Worm (Caenorhabditis elegans) whole organism, young adult: ENCODE results near the gene czw-1.
A peak's percentile ranks its signal among the peaks of the same experiment; 100 is the strongest.
"Not testable (repeated sequence)": the region's sequence is repeated elsewhere in the genome, so short reads cannot be mapped to it uniquely, and the experiment has no call there.

Experiments used
- C06A6.2 ChIP-seq: fragments of 200-800 bp; sonication (Bioruptor generic); conservative IDR thresholded peaks from 2 replicates; pipeline ENCODE4 v1.3.6; 2022; ENCODE audit warnings: missing genetic modification characterization, missing compliant biosample characterization
- C17E4.6 ChIP-seq: fragments of 200-800 bp; sonication (Bioruptor generic); IDR thresholded peaks from 2 replicates; pipeline ENCODE4 v1.3.6; 2022; ENCODE audit warnings: missing genetic modification reagents, missing genetic modification characterization, missing compliant biosample characterization
- D2030.7 ChIP-seq: fragments of 200-800 bp; sonication (Bioruptor generic); IDR thresholded peaks from 2 replicates; pipeline ENCODE4 v1.3.6; 2022; ENCODE audit warnings: missing genetic modification reagents, missing genetic modification characterization, missing compliant biosample characterization
- F33H1.4 ChIP-seq: fragments of 200-800 bp; sonication (Bioruptor generic); IDR thresholded peaks from 2 replicates; pipeline ENCODE4 v1.3.6; 2022; ENCODE audit warnings: missing genetic modification reagents, missing genetic modification characterization, missing compliant biosample characterization
- F37B4.10 ChIP-seq: fragments of 200-800 bp; sonication (Bioruptor generic); IDR thresholded peaks from 2 replicates; pipeline ENCODE4 v1.3.6; 2022; ENCODE audit warnings: missing genetic modification characterization, missing compliant biosample characterization
- F49E8.2 ChIP-seq: sonication (generic microtip); optimal IDR thresholded peaks from 3 replicates; lab custom pipeline; 2017; ENCODE audit warnings: missing genetic modification characterization, mild to moderate bottlenecking, missing compliant biosample characterization, antibody characterized with exemption, moderate library complexity; ENCODE audit not compliant: insufficient read depth
- Y53F4B.3 ChIP-seq: fragments of 200-800 bp; sonication (Bioruptor generic); IDR thresholded peaks from 2 replicates; pipeline ENCODE4 v1.3.6; 2022; ENCODE audit warnings: missing genetic modification reagents, missing genetic modification characterization, missing compliant biosample characterization
- Y53G8AR.9 ChIP-seq: fragments of 200-800 bp; sonication (Bioruptor generic); conservative IDR thresholded peaks from 2 replicates; pipeline ENCODE4 v1.3.6; 2022; ENCODE audit warnings: missing genetic modification reagents, missing genetic modification characterization, missing compliant biosample characterization
- Y67H2A.10 ChIP-seq: fragments of 200-800 bp; sonication (Bioruptor generic); conservative IDR thresholded peaks from 2 replicates; pipeline ENCODE4 v1.3.6; 2022; ENCODE audit warnings: missing genetic modification reagents, missing genetic modification characterization, missing compliant biosample characterization
- ZK185.1 ChIP-seq: sonication (generic microtip); optimal IDR thresholded peaks from 2 replicates; lab custom pipeline; 2016; ENCODE audit warnings: mild to moderate bottlenecking, missing genetic modification characterization, missing compliant biosample characterization; ENCODE audit not compliant: poor library complexity, severe bottlenecking
- aptf-2 ChIP-seq: fragments of 200-800 bp; sonication (Bioruptor generic); conservative IDR thresholded peaks from 2 replicates; pipeline ENCODE4 v1.3.6; 2022; ENCODE audit warnings: missing genetic modification reagents, missing genetic modification characterization, missing compliant biosample characterization
- athp-1 ChIP-seq: sonication (generic microtip); optimal IDR thresholded peaks from 2 replicates; lab custom pipeline; 2017; ENCODE audit warnings: mild to moderate bottlenecking, missing genetic modification characterization, missing compliant biosample characterization
- attf-3 ChIP-seq: fragments of 200-800 bp; sonication (Bioruptor generic); conservative IDR thresholded peaks from 2 replicates; pipeline ENCODE4 v1.3.6; 2022; ENCODE audit warnings: missing genetic modification reagents, missing genetic modification characterization, missing compliant biosample characterization
- attf-5 ChIP-seq: fragments of 200-800 bp; sonication (Bioruptor generic); optimal IDR thresholded peaks from 2 replicates; lab custom pipeline; 2018; ENCODE audit warnings: mild to moderate bottlenecking, missing genetic modification characterization, missing compliant biosample characterization
- bed-2 ChIP-seq: fragments of 200-800 bp; sonication (Bioruptor generic); IDR thresholded peaks from 2 replicates; pipeline ENCODE4 v1.3.6; 2022; ENCODE audit warnings: missing genetic modification reagents, missing genetic modification characterization, missing compliant biosample characterization
- cebp-1 ChIP-seq, 2 experiments: fragments of 200-800 bp in 1 of 2; sonication (Bioruptor generic) in 1 of 2; sonication (generic microtip) in 1 of 2; IDR thresholded peaks in 1 of 2; optimal IDR thresholded peaks in 1 of 2; 2 replicates each; pipeline versions ENCODE4 v1.3.6 to Lab custom; 2017 to 2022; ENCODE audit warnings: missing compliant biosample characterization in 2 of 2, missing genetic modification characterization in 2 of 2, mild to moderate bottlenecking in 1 of 2, missing genetic modification reagents in 1 of 2, moderate library complexity in 1 of 2
- ceh-100 ChIP-seq: fragments of 200-800 bp; sonication (Bioruptor generic); IDR thresholded peaks from 2 replicates; pipeline ENCODE4 v1.3.6; 2022; ENCODE audit warnings: missing genetic modification reagents, missing genetic modification characterization, missing compliant biosample characterization
- ceh-27 ChIP-seq: fragments of 200-800 bp; sonication (Bioruptor generic); optimal IDR thresholded peaks from 2 replicates; lab custom pipeline; 2018; ENCODE audit warnings: mild to moderate bottlenecking, missing genetic modification characterization, moderate library complexity, missing compliant biosample characterization
- ceh-40 ChIP-seq: fragments of 200-800 bp; sonication (Bioruptor generic); IDR thresholded peaks from 2 replicates; pipeline ENCODE4 v1.3.6; 2022; ENCODE audit warnings: missing genetic modification characterization, missing compliant biosample characterization
- dox-1 ChIP-seq: fragments of 200-800 bp; sonication (Bioruptor generic); IDR thresholded peaks from 2 replicates; pipeline ENCODE4 v1.3.6; 2022; ENCODE audit warnings: missing genetic modification reagents, missing genetic modification characterization, missing compliant biosample characterization
- efl-1 ChIP-seq: fragments of 150-350 bp; optimal IDR thresholded peaks from 2 replicates; lab custom pipeline; 2014; ENCODE audit warnings: missing biosample characterization, missing genetic modification reagents, missing genetic modification characterization
- egl-44 ChIP-seq: fragments of 200-800 bp; sonication (Bioruptor generic); IDR thresholded peaks from 2 replicates; pipeline ENCODE4 v1.3.6; 2022; ENCODE audit warnings: missing genetic modification reagents, missing genetic modification characterization, missing compliant biosample characterization
- egrh-3 ChIP-seq: fragments of 200-800 bp; sonication (Bioruptor generic); IDR thresholded peaks from 2 replicates; pipeline ENCODE4 v1.3.6; 2022; ENCODE audit warnings: missing genetic modification reagents, missing genetic modification characterization, missing compliant biosample characterization
- ekl-4 ChIP-seq: fragments of 200-800 bp; sonication (Bioruptor generic); IDR thresholded peaks from 2 replicates; pipeline ENCODE4 v1.3.6; 2022; ENCODE audit warnings: missing genetic modification reagents, missing genetic modification characterization, missing compliant biosample characterization
- hmg-1.2 ChIP-seq: fragments of 200-800 bp; sonication (Bioruptor generic); IDR thresholded peaks from 2 replicates; pipeline ENCODE4 v1.3.6; 2022; ENCODE audit warnings: missing genetic modification reagents, missing genetic modification characterization, missing compliant biosample characterization
- hmg-20 ChIP-seq: fragments of 200-800 bp; sonication (Bioruptor generic); IDR thresholded peaks from 2 replicates; pipeline ENCODE4 v1.3.6; 2022; ENCODE audit warnings: missing genetic modification reagents, missing genetic modification characterization, missing compliant biosample characterization
- let-526 ChIP-seq: fragments of 200-800 bp; sonication (Bioruptor generic); IDR thresholded peaks from 2 replicates; pipeline ENCODE4 v1.3.6; 2022; ENCODE audit warnings: missing genetic modification reagents, missing genetic modification characterization, missing compliant biosample characterization
- let-607 ChIP-seq, 2 experiments: fragments of 200-800 bp in 1 of 2; sonication (Bioruptor generic) in 1 of 2; sonication (generic microtip) in 1 of 2; optimal IDR thresholded peaks; 2 replicates each; lab custom pipeline; 2016 to 2018; ENCODE audit warnings: mild to moderate bottlenecking in 2 of 2, missing compliant biosample characterization in 2 of 2, missing genetic modification characterization in 2 of 2, moderate library complexity in 2 of 2, missing genotype in 1 of 2
- lin-26 ChIP-seq: fragments of 200-800 bp; sonication (Bioruptor generic); IDR thresholded peaks from 2 replicates; pipeline ENCODE4 v1.3.6; 2022; ENCODE audit warnings: missing genetic modification reagents, missing genetic modification characterization, missing compliant biosample characterization
- lin-54 ChIP-seq: fragments of 200-800 bp; sonication (Bioruptor generic); optimal IDR thresholded peaks from 2 replicates; lab custom pipeline; 2018; ENCODE audit warnings: mild to moderate bottlenecking, missing genetic modification characterization, missing compliant biosample characterization
- madf-3 ChIP-seq: fragments of 200-800 bp; sonication (Bioruptor generic); IDR thresholded peaks from 2 replicates; pipeline ENCODE4 v1.3.6; 2022; ENCODE audit warnings: missing genetic modification reagents, missing genetic modification characterization, missing compliant biosample characterization
- madf-8 ChIP-seq: fragments of 200-800 bp; sonication (Bioruptor generic); conservative IDR thresholded peaks from 2 replicates; pipeline ENCODE4 v1.3.6; 2022; ENCODE audit warnings: missing genetic modification reagents, missing genetic modification characterization, missing compliant biosample characterization
- mcd-1 ChIP-seq: fragments of 200-800 bp; sonication (Bioruptor generic); IDR thresholded peaks from 2 replicates; pipeline ENCODE4 v1.3.6; 2022; ENCODE audit warnings: missing genetic modification reagents, missing genetic modification characterization, missing compliant biosample characterization
- nfyb-1 ChIP-seq: fragments of 200-800 bp; sonication (Bioruptor generic); IDR thresholded peaks from 2 replicates; pipeline ENCODE4 v1.3.6; 2022; ENCODE audit warnings: missing genetic modification reagents, missing genetic modification characterization, missing compliant biosample characterization
- nhr-80 ChIP-seq: sonication (generic microtip); optimal IDR thresholded peaks from 2 replicates; lab custom pipeline; 2016; ENCODE audit warnings: missing genetic modification characterization, missing compliant biosample characterization
- pbrm-1 ChIP-seq: fragments of 200-800 bp; sonication (Bioruptor generic); IDR thresholded peaks from 2 replicates; pipeline ENCODE4 v1.3.6; 2022; ENCODE audit warnings: missing genetic modification reagents, missing genetic modification characterization, missing compliant biosample characterization
- rcor-1 ChIP-seq: fragments of 200-800 bp; sonication (Bioruptor generic); IDR thresholded peaks from 2 replicates; pipeline ENCODE4 v1.3.6; 2022; ENCODE audit warnings: missing genetic modification reagents, missing genetic modification characterization, missing compliant biosample characterization
- rpc-1 ChIP-seq, 2 experiments: fragments of 150-350 bp in 1 of 2; sonication (generic microtip) in 1 of 2; optimal IDR thresholded peaks; 2 replicates each; lab custom pipeline; 2014 to 2018; ENCODE audit warnings: missing biosample characterization in 1 of 2, missing genetic modification characterization in 1 of 2, missing genetic modification reagents in 1 of 2, missing genotype in 1 of 2
- tbp1 ChIP-seq: fragments of 200-800 bp; sonication (Bioruptor generic); optimal IDR thresholded peaks from 2 replicates; lab custom pipeline; 2018; ENCODE audit warnings: mild to moderate bottlenecking, missing genetic modification characterization, missing compliant biosample characterization
- tlf-1 ChIP-seq: fragments of 200-800 bp; sonication (Bioruptor generic); optimal IDR thresholded peaks from 2 replicates; lab custom pipeline; 2018; ENCODE audit warnings: mild to moderate bottlenecking, missing genetic modification characterization, missing compliant biosample characterization
- ztf-25 ChIP-seq: fragments of 200-800 bp; sonication (Bioruptor generic); IDR thresholded peaks from 2 replicates; pipeline ENCODE4 v1.3.6; 2022; ENCODE audit warnings: missing genetic modification reagents, missing genetic modification characterization, missing compliant biosample characterization
- ztf-6 ChIP-seq: fragments of 200-800 bp; sonication (Bioruptor generic); IDR thresholded peaks from 2 replicates; pipeline ENCODE4 v1.3.6; 2022; ENCODE audit warnings: missing genetic modification reagents, missing genetic modification characterization, missing compliant biosample characterization

Gene czw-1

ce11 chrIV:7946899-7947499, 374 bp upstream of the czw-1 start, which contains the start of gene F20D12.12 (continued):
- TF ChIP-seq ekl-4 (GFP tag; lab: Robert Waterston, UW) (peak; percentile 90), madf-8 (GFP tag; lab: Robert Waterston, UW) (peak; percentile 91), attf-5 (peak; percentile 94), tlf-1 (GFP tag; lab: Kevin White, UChicago) (peak; percentile 69), dox-1 (GFP tag; lab: Robert Waterston, UW) (peak; percentile 97), tbp1 (GFP tag; lab: Kevin White, UChicago) (peak; percentile 59), F37B4.10 (GFP tag; lab: Robert Waterston, UW) (0 out of 2 replicates have a peak, but pooled peaks have one; percentile 6), cebp-1 (GFP tag; IDR thresholded peaks at IDR 0.05; lab: Robert Waterston, UW) (peak; percentile 71), cebp-1 (tag; optimal IDR thresholded peaks at IDR 0.05; lab: Kevin White, UChicago) (peak; percentile 75), F49E8.2 (tag; lab: Kevin White, UChicago) (peak; percentile 73), egl-44 (GFP tag; lab: Robert Waterston, UW) (peak; percentile 47; the same call in 1 of the 2 replicates), ceh-40 (GFP tag; lab: Robert Waterston, UW) (0 out of 2 replicates have a peak, but pooled peaks have one; percentile 40), ceh-27 (GFP tag; lab: Kevin White, UChicago) (peak; percentile 83), hmg-20 (GFP tag; lab: Robert Waterston, UW) (peak; percentile 27; the same call in 1 of the 2 replicates), lin-54 (peak; percentile 78), let-607 (tag; optimal IDR thresholded peaks at IDR 0.05; lab: Kevin White, UChicago) (peak in 1 of 2 experiments; percentile 47), mcd-1 (GFP tag; lab: Robert Waterston, UW) (peak; percentile 88), egrh-3 (GFP tag; lab: Robert Waterston, UW) (peak; percentile 83), F33H1.4 (GFP tag; lab: Robert Waterston, UW) (peak; percentile 88), C17E4.6 (peak; percentile 76), rcor-1 (peak; percentile 96), Y67H2A.10 (GFP tag; lab: Robert Waterston, UW) (peak; percentile 86), athp-1 (tag; lab: Kevin White, UChicago) (peak; percentile 65), ZK185.1 (tag; lab: Kevin White, UChicago) (peak; percentile 51), D2030.7 (GFP tag; lab: Robert Waterston, UW) (peak; percentile 99), efl-1 (peak; percentile 92), attf-3 (peak; percentile 88), ztf-6 (GFP tag; lab: Robert Waterston, UW) (peak; percentile 75; the same call in 1 of the 2 replicates), let-526 (GFP tag; lab: Robert Waterston, UW) (peak; percentile 71; the same call in 1 of the 2 replicates), aptf-2 (GFP tag; lab: Robert Waterston, UW) (peak; percentile 97), ceh-100 (GFP tag; lab: Robert Waterston, UW) (peak; percentile 99), pbrm-1 (GFP tag; lab: Robert Waterston, UW) (peak; percentile 93), C06A6.2 (GFP tag; lab: Robert Waterston, UW) (peak; percentile 88), nhr-80 (tag; lab: Kevin White, UChicago) (peak; percentile 48), ztf-25 (GFP tag; lab: Robert Waterston, UW) (peak; percentile 92), madf-3 (GFP tag; lab: Robert Waterston, UW) (peak; percentile 90), lin-26 (GFP tag; lab: Robert Waterston, UW) (peak; percentile 84), hmg-1.2 (GFP tag; lab: Robert Waterston, UW) (peak; percentile 85), bed-2 (GFP tag; lab: Robert Waterston, UW) (peak; percentile 91), Y53F4B.3 (peak; percentile 53; the same call in 1 of the 2 replicates), rpc-1 (optimal IDR thresholded peaks at IDR 0.05; lab: Kevin White, UChicago) (peak; percentile 14), Y53G8AR.9 (GFP tag; lab: Robert Waterston, UW) (peak; percentile 88), nfyb-1 (GFP tag; lab: Robert Waterston, UW) (peak; percentile 96)
- not testable (repeated sequence) for TF ChIP-seq rpc-1 (tag; optimal IDR thresholded peaks at IDR 0.05; lab: Kevin White, UChicago)
